Worm (Caenorhabditis elegans) whole organism, L4/young adult: ENCODE data around the gene pals-19.

Source experiments
- W03F9.2 ChIP-seq: fragments of 150-350 bp; optimal IDR thresholded peaks from 2 replicates; lab custom pipeline; 2014; ENCODE audit warnings: missing biosample characterization, missing genetic modification characterization
- him-1 ChIP-seq: sonication (generic microtip); optimal IDR thresholded peaks from 2 replicates; lab custom pipeline; 2016; ENCODE audit warnings: missing genotype, missing genetic modification reagents, missing genetic modification characterization, missing compliant biosample characterization

ce11 chrIII:1413890-1414613, 12.3 kb downstream of the pals-19 start, which contains the start of gene Y82E9BR.14:
- TF ChIP-seq W03F9.2, result no peak
- TF ChIP-seq him-1, result no peak
